Worm (Caenorhabditis elegans) whole organism, L4 larva: ENCODE data around the gene F48F7.6.
A peak's percentile ranks its signal among the peaks of the same experiment; 100 is the strongest.

Experiments
- F49E8.2 ChIP-seq: sonication (generic microtip); optimal IDR thresholded peaks from 2 replicates; lab custom pipeline; 2016; ENCODE audit warnings: missing compliant biosample characterization, mild to moderate bottlenecking, missing genetic modification characterization, borderline replicate concordance
- ZK546.5 ChIP-seq, 2 experiments: sonication (generic microtip); optimal IDR thresholded peaks; 2 replicates each; lab custom pipeline; 2017; ENCODE audit warnings: missing biosample characterization in 2 of 2, missing genetic modification characterization in 2 of 2
- aha-1 ChIP-seq: fragments of 150-350 bp; peaks from one replicate; lab custom pipeline; 2014; ENCODE audit warnings: missing biosample characterization, missing genetic modification characterization
- arid-1 ChIP-seq: fragments of 200-800 bp; sonication (Bioruptor generic); conservative IDR thresholded peaks from 2 replicates; pipeline ENCODE4 v1.3.6; 2022; ENCODE audit warnings: missing genetic modification reagents, missing genetic modification characterization, missing compliant biosample characterization
- ceh-82 ChIP-seq: sonication (generic microtip); optimal IDR thresholded peaks from 2 replicates; lab custom pipeline; 2017; ENCODE audit warnings: missing biosample characterization, missing genetic modification characterization
- ces-1 ChIP-seq: fragments of 150-350 bp; sonication (generic microtip); optimal IDR thresholded peaks from 4 replicates; lab custom pipeline; 2014; ENCODE audit warnings: missing biosample characterization, missing genetic modification reagents, missing genetic modification characterization
- daf-12 ChIP-seq: fragments of 150-350 bp; optimal IDR thresholded peaks from 2 replicates; lab custom pipeline; 2014; ENCODE audit warnings: missing biosample characterization, missing genetic modification reagents, missing genetic modification characterization
- daf-16 ChIP-seq, 3 experiments: sonication (generic microtip); optimal IDR thresholded peaks; 2 replicates each; lab custom pipeline; 2016 to 2017; ENCODE audit warnings: missing genetic modification characterization in 3 of 3, missing genetic modification reagents in 3 of 3, mild to moderate bottlenecking in 2 of 3, missing compliant biosample characterization in 2 of 3, missing biosample characterization in 1 of 3, moderate library complexity in 1 of 3
- dmd-6 ChIP-seq: fragments of 200-800 bp; sonication (Bioruptor generic); IDR thresholded peaks from 2 replicates; pipeline ENCODE4 v1.3.6; 2022; ENCODE audit warnings: missing genetic modification reagents, missing genetic modification characterization, missing compliant biosample characterization
- dmd-8 ChIP-seq: fragments of 200-800 bp; sonication (Bioruptor generic); IDR thresholded peaks from 2 replicates; pipeline ENCODE4 v1.3.6; 2022; ENCODE audit warnings: missing genetic modification characterization, missing compliant biosample characterization
- dmd-9 ChIP-seq: fragments of 200-800 bp; sonication (Bioruptor generic); IDR thresholded peaks from 2 replicates; pipeline ENCODE4 v1.3.6; 2022; ENCODE audit warnings: missing genetic modification reagents, missing genetic modification characterization, missing compliant biosample characterization
- duxl-1 ChIP-seq: sonication (generic microtip); optimal IDR thresholded peaks from 2 replicates; lab custom pipeline; 2016; ENCODE audit warnings: mild to moderate bottlenecking, missing genetic modification characterization, moderate library complexity, missing compliant biosample characterization; ENCODE audit not compliant: poor library complexity
- dve-1 ChIP-seq: sonication (generic microtip); optimal IDR thresholded peaks from 2 replicates; lab custom pipeline; 2017; ENCODE audit warnings: antibody characterized with exemption, mild to moderate bottlenecking, missing genetic modification characterization, missing compliant biosample characterization; ENCODE audit not compliant: insufficient read depth
- hlh-11 ChIP-seq: fragments of 200-800 bp; sonication (Bioruptor generic); optimal IDR thresholded peaks from 2 replicates; lab custom pipeline; 2018; ENCODE audit warnings: mild to moderate bottlenecking, missing genetic modification characterization, missing compliant biosample characterization
- hmg-1.1 ChIP-seq: fragments of 200-800 bp; sonication (Bioruptor generic); IDR thresholded peaks from 2 replicates; pipeline ENCODE4 v1.3.6; 2022; ENCODE audit warnings: missing genetic modification reagents, missing genetic modification characterization, missing compliant biosample characterization
- lim-7 ChIP-seq: fragments of 200-800 bp; sonication (Bioruptor generic); IDR thresholded peaks from 2 replicates; pipeline ENCODE4 v1.3.6; 2022; ENCODE audit warnings: missing genetic modification characterization, missing compliant biosample characterization
- lin-1 ChIP-seq: fragments of 200-800 bp; sonication (Bioruptor generic); IDR thresholded peaks from 2 replicates; pipeline ENCODE4 v1.3.6; 2022; ENCODE audit warnings: missing genetic modification reagents, missing genetic modification characterization, missing compliant biosample characterization
- lin-15B ChIP-seq: fragments of 150-350 bp; sonication (generic microtip); optimal IDR thresholded peaks from 3 replicates; lab custom pipeline; 2014; ENCODE audit warnings: missing biosample characterization, missing genetic modification characterization
- lin-38 ChIP-seq: fragments of 200-800 bp; sonication (Bioruptor generic); IDR thresholded peaks from 2 replicates; pipeline ENCODE4 v1.3.6; 2022; ENCODE audit warnings: missing genetic modification reagents, missing genetic modification characterization, missing compliant biosample characterization
- lsy-2 ChIP-seq, 2 experiments: fragments of 150-350 bp in 1 of 2; sonication (generic microtip) in 1 of 2; optimal IDR thresholded peaks; 2 replicates each; lab custom pipeline; 2014 to 2017; ENCODE audit warnings: missing biosample characterization in 2 of 2, missing genetic modification characterization in 2 of 2
- mdl-1 ChIP-seq, 2 experiments: fragments of 150-350 bp in 1 of 2; sonication (generic microtip) in 1 of 2; optimal IDR thresholded peaks; 2 replicates each; lab custom pipeline; 2014 to 2017; ENCODE audit warnings: missing biosample characterization in 2 of 2, missing genetic modification characterization in 2 of 2
- mdt-29 ChIP-seq: fragments of 200-800 bp; sonication (Bioruptor generic); IDR thresholded peaks from 2 replicates; pipeline ENCODE4 v1.3.6; 2022; ENCODE audit warnings: missing genetic modification reagents, missing genetic modification characterization, missing compliant biosample characterization
- mep-1 ChIP-seq: fragments of 150-350 bp; sonication (generic microtip); optimal IDR thresholded peaks from 3 replicates; lab custom pipeline; 2014; ENCODE audit warnings: missing biosample characterization, missing genetic modification characterization
- mes-2 ChIP-seq: sonication (generic microtip); optimal IDR thresholded peaks from 2 replicates; lab custom pipeline; 2016; ENCODE audit warnings: missing genotype, mild to moderate bottlenecking, missing genetic modification characterization, missing compliant biosample characterization; ENCODE audit not compliant: poor library complexity, severe bottlenecking
- mxl-3 ChIP-seq: fragments of 200-800 bp; sonication (Bioruptor generic); optimal IDR thresholded peaks from 2 replicates; lab custom pipeline; 2018; ENCODE audit warnings: mild to moderate bottlenecking, missing genetic modification characterization, missing compliant biosample characterization
- nhr-10 ChIP-seq: fragments of 150-350 bp; optimal IDR thresholded peaks from 2 replicates; lab custom pipeline; 2014; ENCODE audit warnings: missing biosample characterization, missing genetic modification characterization
- nhr-111 ChIP-seq: fragments of 200-800 bp; sonication (Bioruptor generic); optimal IDR thresholded peaks from 2 replicates; lab custom pipeline; 2018; ENCODE audit warnings: mild to moderate bottlenecking, missing genetic modification characterization, missing compliant biosample characterization
- nhr-25 ChIP-seq: sonication (generic microtip); optimal IDR thresholded peaks from 2 replicates; lab custom pipeline; 2017; ENCODE audit warnings: missing genetic modification characterization, mild to moderate bottlenecking, missing compliant biosample characterization, antibody characterized with exemption, moderate library complexity, borderline replicate concordance; ENCODE audit not compliant: insufficient read depth
- nhr-28 ChIP-seq: fragments of 150-350 bp; optimal IDR thresholded peaks from 2 replicates; lab custom pipeline; 2014; ENCODE audit warnings: missing biosample characterization, missing genetic modification characterization
- nhr-41 ChIP-seq: fragments of 200-800 bp; sonication (Bioruptor generic); IDR thresholded peaks from 2 replicates; pipeline ENCODE4 v1.3.6; 2022; ENCODE audit warnings: missing genetic modification reagents, missing genetic modification characterization, missing compliant biosample characterization
- nhr-48 ChIP-seq: sonication (generic microtip); optimal IDR thresholded peaks from 2 replicates; lab custom pipeline; 2016; ENCODE audit warnings: mild to moderate bottlenecking, missing genetic modification characterization, missing compliant biosample characterization
- php-3 ChIP-seq: fragments of 200-800 bp; sonication (Bioruptor generic); IDR thresholded peaks from 2 replicates; pipeline ENCODE4 v1.3.6; 2022; ENCODE audit warnings: missing genetic modification reagents, missing genetic modification characterization, missing compliant biosample characterization
- pqm-1 ChIP-seq: sonication (generic microtip); optimal IDR thresholded peaks from 2 replicates; lab custom pipeline; 2017; ENCODE audit warnings: missing biosample characterization, missing genetic modification characterization
- sdz-12 ChIP-seq: fragments of 200-800 bp; sonication (Bioruptor generic); optimal IDR thresholded peaks from 2 replicates; lab custom pipeline; 2018; ENCODE audit warnings: mild to moderate bottlenecking, missing genetic modification characterization, missing compliant biosample characterization
- zfp-2 ChIP-seq: sonication (generic microtip); optimal IDR thresholded peaks from 2 replicates; lab custom pipeline; 2016; ENCODE audit warnings: mild to moderate bottlenecking, missing genetic modification characterization, missing compliant biosample characterization
- ztf-7 ChIP-seq: fragments of 150-350 bp; optimal IDR thresholded peaks from 2 replicates; lab custom pipeline; 2014; ENCODE audit warnings: missing biosample characterization, missing genetic modification characterization

F48F7.6 gene

ce11 chrX:14024400-14024953, 46.8 kb downstream of the F48F7.6 start:
- no peak for TF ChIP-seq php-3
- TF ChIP-seq hlh-11, result peak; percentile 46
- peak; percentile 4 for TF ChIP-seq aha-1
- peak; percentile 1 for TF ChIP-seq nhr-25
- TF ChIP-seq ztf-7 (tag; lab: Kevin White, UChicago), result no peak
- TF ChIP-seq mes-2 (tag; lab: Kevin White, UChicago), result peak; percentile 14
- TF ChIP-seq dve-1, result peak; percentile 1
- TF ChIP-seq dmd-6, result peak; percentile 50
- TF ChIP-seq nhr-48, result peak; percentile 21
- TF ChIP-seq ZK546.5 (tag; optimal IDR thresholded peaks at IDR 0.05; lab: Kevin White, UChicago), result no peak
- no peak for TF ChIP-seq dmd-8 (GFP tag; lab: Robert Waterston, UW)
- TF ChIP-seq mep-1 (tag; lab: Kevin White, UChicago), result peak; percentile 49
- TF ChIP-seq nhr-28, result peak; percentile 42
- peak; percentile 47 for TF ChIP-seq mxl-3 (GFP tag; lab: Kevin White, UChicago)
- TF ChIP-seq nhr-41 (GFP tag; lab: Robert Waterston, UW), result peak; percentile 71; the same call in 1 of the 2 replicates
- TF ChIP-seq pqm-1 (tag; lab: Kevin White, UChicago), result peak; percentile 44
- TF ChIP-seq daf-16 (GFP tag; optimal IDR thresholded peaks at IDR 0.05; lab: Kevin White, UChicago), result no peak
- TF ChIP-seq daf-16 (tag; optimal IDR thresholded peaks at IDR 0.05; lab: Kevin White, UChicago), result peak; percentile 67

ce11 chrX:14026893-14027292, 49.3 kb downstream of the F48F7.6 start:
- no peak for TF ChIP-seq lim-7
- no peak for TF ChIP-seq ceh-82 (tag; lab: Kevin White, UChicago)
- no peak for TF ChIP-seq F49E8.2 (tag; lab: Kevin White, UChicago)
- TF ChIP-seq mdt-29 (GFP tag; lab: Robert Waterston, UW), result no peak
- no peak for TF ChIP-seq lin-1 (GFP tag; lab: Robert Waterston, UW)
- no peak for TF ChIP-seq daf-12 (tag; lab: Kevin White, UChicago)
- no peak for TF ChIP-seq nhr-10 (tag; lab: Kevin White, UChicago)
- no peak for TF ChIP-seq zfp-2 (tag; lab: Kevin White, UChicago)
- no peak for TF ChIP-seq ces-1
- no peak for TF ChIP-seq nhr-111
- TF ChIP-seq lin-38 (GFP tag; lab: Robert Waterston, UW), result no peak
- no peak for TF ChIP-seq php-3
- no peak for TF ChIP-seq lin-15B (tag; lab: Kevin White, UChicago)
- no peak for TF ChIP-seq mdl-1 (tag; optimal IDR thresholded peaks at IDR 0.05; lab: Kevin White, UChicago)
- no peak for TF ChIP-seq hmg-1.1 (GFP tag; lab: Robert Waterston, UW)
- no peak for TF ChIP-seq sdz-12
- no peak for TF ChIP-seq lsy-2 (tag; optimal IDR thresholded peaks at IDR 0.05; lab: Kevin White, UChicago)
- TF ChIP-seq arid-1 (GFP tag; lab: Robert Waterston, UW), result no peak
- TF ChIP-seq duxl-1 (tag; lab: Kevin White, UChicago), result no peak

ce11 chrX:14028492-14028891, 50.9 kb downstream of the F48F7.6 start:
- no peak for TF ChIP-seq dmd-9 (GFP tag; lab: Robert Waterston, UW)
- no peak for TF ChIP-seq hmg-1.1 (GFP tag; lab: Robert Waterston, UW)
